Worm (Caenorhabditis elegans) whole organism, mixed stage, embryonic: ENCODE data around the gene tag-266.

Experiments used
- ceh-43 ChIP-seq: fragments of 200-800 bp; sonication (Bioruptor generic); optimal IDR thresholded peaks from 2 replicates; lab custom pipeline; 2018; ENCODE audit warnings: mild to moderate bottlenecking, missing genetic modification characterization, moderate library complexity, missing compliant biosample characterization
- ztf-11 ChIP-seq: fragments of 150-350 bp; optimal IDR thresholded peaks from 2 replicates; lab custom pipeline; 2014; ENCODE audit warnings: missing biosample characterization, missing genetic modification characterization

DNA sequence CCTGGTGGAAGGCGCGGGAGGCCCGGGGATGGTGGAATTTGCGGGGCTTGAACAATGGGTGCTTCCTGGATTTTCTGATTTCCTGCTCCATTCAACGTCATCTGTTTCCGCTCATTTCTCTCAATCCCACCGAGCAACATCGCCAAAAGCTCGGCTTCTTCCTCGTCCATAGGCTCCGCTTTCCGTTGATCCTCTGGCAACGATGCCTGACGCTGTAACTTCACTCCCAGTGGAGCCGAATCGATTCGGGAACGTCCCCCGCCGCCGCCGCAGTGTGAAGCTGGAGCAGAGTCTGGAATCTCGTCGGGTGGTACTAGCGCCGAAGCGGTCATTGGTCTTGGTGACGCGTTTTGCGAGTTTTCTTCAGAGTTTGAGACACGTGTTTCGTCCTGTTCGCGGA, 44.6 kb downstream of the tag-266 start:
- no peak for TF ChIP-seq ceh-43 (GFP tag; lab: Kevin White, UChicago)
- no peak for TF ChIP-seq ztf-11 (tag; lab: Kevin White, UChicago)
